Fruit fly (Drosophila melanogaster): ENCODE measurements around the gene CG9636.

The CG9636 gene

dm6 chr3R:8256040-8256439, 12.4 kb upstream of the CG9636 start (continued):
- TF ChIP-seq CG18619 (GFP tag; optimal IDR thresholded peaks at IDR 0.05) (peak; percentile 14), Opbp (GFP tag; IDR thresholded peaks at IDR 0.05; ENCODE audit: partially characterized antibody) (no peak), CG30431 (GFP tag; optimal IDR thresholded peaks at IDR 0.05) (no peak), gfzf (GFP tag; optimal IDR thresholded peaks at IDR 0.05) (no peak), Blimp-1 (GFP tag; optimal IDR thresholded peaks at IDR 0.05) (no peak), CG6854 (GFP tag; optimal IDR thresholded peaks at IDR 0.05) (peak; percentile 4), CG34224 (GFP tag; IDR thresholded peaks at IDR 0.05; ENCODE audit: partially characterized antibody) (no peak), sima (GFP tag; optimal IDR thresholded peaks at IDR 0.05) (no peak), CG1647 (GFP tag; optimal IDR thresholded peaks at IDR 0.05) (no peak), CG32772 (GFP tag; IDR thresholded peaks at IDR 0.05) (no peak), B-H2 (GFP tag; optimal IDR thresholded peaks at IDR 0.05) (no peak), CG8359 (GFP tag; optimal IDR thresholded peaks at IDR 0.05; ENCODE audit: borderline replicate concordance) (no peak), bcd (GFP tag; optimal IDR thresholded peaks at IDR 0.05) (peak; percentile 19), CG1024 (GFP tag; IDR thresholded peaks at IDR 0.05) (no peak), NK7.1 (GFP tag; optimal IDR thresholded peaks at IDR 0.05) (no peak), Sox100B (GFP tag; optimal IDR thresholded peaks at IDR 0.05) (no peak), slp2 (GFP tag; optimal IDR thresholded peaks at IDR 0.05) (no peak), Oli (tag; optimal IDR thresholded peaks at IDR 0.05) (peak; percentile 7), zf30C (GFP tag; optimal IDR thresholded peaks at IDR 0.05) (no peak), oc (tag; optimal IDR thresholded peaks at IDR 0.05) (no peak), ind (GFP tag; optimal IDR thresholded peaks at IDR 0.05) (peak; percentile 36), CG18599 (GFP tag; optimal IDR thresholded peaks at IDR 0.05) (peak; percentile 38), MTF-1 (GFP tag; optimal IDR thresholded peaks at IDR 0.05; ENCODE audit: borderline replicate concordance) (no peak), Dbx (GFP tag; IDR thresholded peaks at IDR 0.05) (no peak), klu (GFP tag; IDR thresholded peaks at IDR 0.05) (no peak), tio (GFP tag; optimal IDR thresholded peaks at IDR 0.05) (no peak), tna (GFP tag; IDR thresholded peaks at IDR 0.05; ENCODE audit: partially characterized antibody) (no peak), stwl (tag; optimal IDR thresholded peaks at IDR 0.05) (no peak), Chrac-16 (GFP tag; optimal IDR thresholded peaks at IDR 0.05) (no peak), Fer2 (tag; optimal IDR thresholded peaks at IDR 0.05) (no peak), maf-S (GFP tag; optimal IDR thresholded peaks at IDR 0.05) (no peak), D (optimal IDR thresholded peaks at IDR 0.05) (no peak), D (GFP tag; optimal IDR thresholded peaks at IDR 0.05) (no peak), sug (tag; optimal IDR thresholded peaks at IDR 0.05) (no peak), Mes4 (GFP tag; optimal IDR thresholded peaks at IDR 0.05) (no peak), ems (GFP tag; optimal IDR thresholded peaks at IDR 0.05) (no peak), HmgZ (tag; optimal IDR thresholded peaks at IDR 0.05) (peak; percentile 2), Lpt (GFP tag; optimal IDR thresholded peaks at IDR 0.05) (no peak), CG4424 (GFP tag; optimal IDR thresholded peaks at IDR 0.05) (no peak), CG17359 (tag; optimal IDR thresholded peaks at IDR 0.05) (peak; percentile 19), dysf (GFP tag; IDR thresholded peaks at IDR 0.05) (peak; percentile 53; the same call in 2 of the 3 replicates), Ets65A (GFP tag) (peak; percentile 86), crol (GFP tag; IDR thresholded peaks at IDR 0.05) (no peak), H2.0 (GFP tag; IDR thresholded peaks at IDR 0.05) (no peak), onecut (GFP tag; IDR thresholded peaks at IDR 0.05) (no peak), shn (GFP tag; optimal IDR thresholded peaks at IDR 0.05) (no peak), Taf1 (GFP tag; IDR thresholded peaks at IDR 0.05) (no peak), lilli (GFP tag; optimal IDR thresholded peaks at IDR 0.05) (peak; percentile 25), sens-2 (GFP tag; IDR thresholded peaks at IDR 0.05) (no peak), Ravus (GFP tag; IDR thresholded peaks at IDR 0.05) (no peak; the same call in 1 of the 2 replicates), CG15011 (GFP tag; optimal IDR thresholded peaks at IDR 0.05) (no peak), CG15269 (tag; optimal IDR thresholded peaks at IDR 0.05) (peak; percentile 52)

Data from whole organism, embryonic.